Worm (Caenorhabditis elegans): ENCODE measurements around the gene acp-6.
A peak's percentile ranks its signal among the peaks of the same experiment; 100 is the strongest.

The acp-6 gene

DNA sequence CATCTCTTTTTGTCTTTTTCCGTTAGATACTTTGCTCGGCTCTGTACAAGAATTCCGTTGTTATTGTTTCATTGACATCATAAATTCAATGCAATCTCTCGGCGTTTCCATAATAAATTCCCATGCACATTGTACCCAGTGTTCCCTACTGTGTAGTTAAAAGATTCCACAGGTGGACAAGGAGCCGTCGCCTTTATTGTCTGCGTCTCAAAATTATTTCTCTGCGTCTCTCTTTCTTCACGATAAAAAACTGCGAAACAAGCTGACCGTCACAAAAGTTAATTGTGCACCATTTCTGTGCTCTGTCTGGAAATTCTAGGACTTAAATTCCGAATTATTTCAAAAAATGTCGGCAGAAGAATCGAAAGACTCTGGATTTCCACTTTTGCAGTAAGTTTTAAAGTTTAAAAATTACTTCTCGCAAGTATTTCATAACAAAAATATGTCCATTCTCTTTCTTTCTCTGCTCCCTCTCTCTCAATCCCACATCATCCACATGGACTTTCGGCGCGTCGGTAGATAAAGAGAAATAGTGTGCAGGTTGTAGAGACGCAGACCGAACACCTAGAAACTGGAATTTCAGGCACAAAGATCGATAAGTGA is 16.2 kb upstream of the acp-6 start (continued):
- TF ChIP-seq mes-2 (tag; optimal IDR thresholded peaks at IDR 0.05; ENCODE audit: poor library complexity, severe bottlenecking) (no peak), zfp-3 (GFP tag; conservative IDR thresholded peaks at IDR 0.05) (no peak), hlh-30 (tag; optimal IDR thresholded peaks at IDR 0.05; ENCODE audit: insufficient read depth) (peak; percentile 3)

DNA sequence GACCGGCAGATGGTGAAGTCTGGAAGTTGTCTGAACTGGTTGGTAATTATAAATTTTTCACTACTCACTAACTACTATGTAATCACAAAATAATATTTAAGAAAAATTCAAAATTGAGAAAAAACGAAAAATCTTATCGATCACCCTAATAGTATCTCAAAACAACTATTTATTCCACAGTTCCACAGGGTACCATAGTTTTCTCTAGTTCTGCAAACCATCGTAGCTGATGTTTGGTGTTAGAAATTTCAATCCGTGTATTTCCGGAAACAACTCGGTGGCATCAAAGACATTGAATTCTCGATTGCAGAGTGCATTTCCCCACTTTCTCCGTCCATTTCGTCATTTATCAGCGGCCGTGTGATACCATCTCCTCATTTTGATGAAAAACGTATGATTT is 15.7 kb upstream of the acp-6 start, which contains the start of gene Y73B6BL.31:
Y73B6BL.31 (plus strand) TSS at position 301 of the 400 bp plus-strand sequence.
- no peak for TF ChIP-seq ZK546.5 (tag; optimal IDR thresholded peaks at IDR 0.05)
- TF ChIP-seq mxl-2 (GFP tag; conservative IDR thresholded peaks at IDR 0.05), result no peak
- no peak for TF ChIP-seq F37D6.2 (tag; optimal IDR thresholded peaks at IDR 0.05)
- TF ChIP-seq snpc-1.2 (GFP tag; IDR thresholded peaks at IDR 0.05), result no peak
- no peak for TF ChIP-seq nhr-11 (tag; optimal IDR thresholded peaks at IDR 0.05)
- no peak for TF ChIP-seq skn-1 (tag; optimal IDR thresholded peaks at IDR 0.05)
- no peak for TF ChIP-seq nhr-77 (tag; optimal IDR thresholded peaks at IDR 0.05)
- no peak for TF ChIP-seq lin-29 (GFP tag; IDR thresholded peaks at IDR 0.05)
- no peak for TF ChIP-seq Y5F2A.4 (GFP tag; optimal IDR thresholded peaks at IDR 0.05)
- no peak for TF ChIP-seq nhr-76 (tag; optimal IDR thresholded peaks at IDR 0.05)
- no peak for TF ChIP-seq php-3 (GFP tag; IDR thresholded peaks at IDR 0.05)
- TF ChIP-seq zip-2 (tag; optimal IDR thresholded peaks at IDR 0.05), result no peak
- TF ChIP-seq ctbp-1 (GFP tag; IDR thresholded peaks at IDR 0.05), result no peak
- no peak for TF ChIP-seq saeg-2 (GFP tag; IDR thresholded peaks at IDR 0.05)

DNA sequence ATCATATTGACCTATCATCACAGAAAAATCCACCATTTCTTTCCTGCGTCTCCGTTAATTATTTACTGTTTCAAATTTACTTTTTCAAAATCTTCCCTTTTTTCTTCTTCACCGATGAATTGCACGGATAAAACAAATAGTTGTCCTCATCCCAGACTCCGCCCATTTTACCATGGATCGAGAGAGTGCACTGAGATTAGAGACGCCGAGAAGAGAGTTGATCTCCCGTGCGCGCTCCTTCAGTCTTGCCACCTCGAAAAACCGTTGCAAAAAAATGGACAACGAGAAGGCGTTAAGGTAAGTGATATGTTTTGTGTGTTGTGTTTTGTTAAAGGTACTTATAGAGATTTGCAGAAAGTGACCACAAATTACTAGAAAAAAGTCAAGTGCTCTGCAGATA is 12.1 kb upstream of the acp-6 start, which contains the start of gene dlc-5:
dlc-5 (plus strand) TSS at position 154 of the 400 bp plus-strand sequence.
- TF ChIP-seq ceh-28 (tag; optimal IDR thresholded peaks at IDR 0.05) (no peak), zfp-3 (GFP tag; conservative IDR thresholded peaks at IDR 0.05) (no peak), ama-1 (optimal IDR thresholded peaks at IDR 0.05) (no peak), mdl-1 (tag; optimal IDR thresholded peaks at IDR 0.05) (no peak), ceh-62 (tag; optimal IDR thresholded peaks at IDR 0.05) (no peak), aha-1 (tag) (peak; percentile 94), snpc-1.2 (GFP tag; IDR thresholded peaks at IDR 0.05) (no peak)

DNA sequence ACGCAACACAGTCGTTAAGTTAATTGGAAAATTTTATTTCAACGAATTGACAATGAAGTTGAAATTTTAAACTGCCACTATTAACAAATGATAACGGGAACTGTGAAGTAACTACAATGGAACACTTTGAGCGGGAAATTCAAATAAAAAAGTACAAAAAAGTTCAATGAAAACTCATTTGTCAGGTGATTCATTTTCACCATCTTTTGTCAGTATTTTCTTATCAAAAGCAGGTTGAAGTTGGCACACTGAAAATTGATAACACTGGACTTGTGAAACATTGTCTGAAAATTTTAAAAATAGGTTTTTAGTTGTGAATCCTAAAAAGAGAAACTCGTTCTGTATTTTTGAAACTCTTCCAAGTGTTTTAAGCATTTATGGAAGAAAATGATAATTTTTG is 7.5 kb upstream of the acp-6 start:
- peak; percentile 6 for TF ChIP-seq nhr-28 (tag; optimal IDR thresholded peaks at IDR 0.05)
- peak; percentile 48; the same call in 1 of the 2 replicates for TF ChIP-seq php-3 (GFP tag; IDR thresholded peaks at IDR 0.05)
- peak; percentile 77 for TF ChIP-seq pqm-1 (tag; optimal IDR thresholded peaks at IDR 0.05)
- no peak for TF ChIP-seq zip-11 (GFP tag; IDR thresholded peaks at IDR 0.05)
- TF ChIP-seq tra-1 (GFP tag; IDR thresholded peaks at IDR 0.05), result no peak
- TF ChIP-seq hlh-11 (tag; optimal IDR thresholded peaks at IDR 0.05), result peak; percentile 47
- no peak for TF ChIP-seq unc-39 (tag; optimal IDR thresholded peaks at IDR 0.05)
- no peak for TF ChIP-seq Y105C5A.15 (GFP tag; IDR thresholded peaks at IDR 0.05)
- TF ChIP-seq dmd-6 (GFP tag; IDR thresholded peaks at IDR 0.05), result peak; percentile 20; the same call in 1 of the 2 replicates
- no peak for TF ChIP-seq ztf-7 (tag; optimal IDR thresholded peaks at IDR 0.05)
- peak; percentile 65 for TF ChIP-seq dve-1 (tag; optimal IDR thresholded peaks at IDR 0.05; ENCODE audit: insufficient read depth)
- TF ChIP-seq daf-16 (GFP tag; optimal IDR thresholded peaks at IDR 0.05), result no peak
- TF ChIP-seq daf-16 (tag; optimal IDR thresholded peaks at IDR 0.05), result peak; percentile 53
- no peak for TF ChIP-seq fos-1 (tag; optimal IDR thresholded peaks at IDR 0.05)
- no peak for TF ChIP-seq T26A8.4 (GFP tag; IDR thresholded peaks at IDR 0.05)

DNA sequence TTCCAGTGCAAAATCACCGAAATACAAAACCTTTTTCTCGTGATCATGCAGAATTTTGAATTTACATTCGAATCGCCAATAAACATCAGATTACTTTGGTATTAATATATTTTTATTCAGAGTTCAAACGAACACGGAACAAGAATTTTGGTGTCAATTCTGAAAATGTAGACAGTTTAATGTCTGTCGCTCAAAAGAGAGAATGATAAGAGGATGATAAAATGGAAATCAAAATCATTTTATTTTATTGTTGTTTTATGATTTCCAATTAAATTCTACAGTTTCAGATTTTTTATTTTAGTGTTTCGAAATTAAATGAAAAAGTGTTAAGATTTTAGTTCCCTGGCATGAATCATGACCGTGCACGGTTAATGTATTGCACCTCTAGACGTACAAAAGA is 6.4 kb upstream of the acp-6 start:
- TF ChIP-seq dmd-8 (GFP tag; IDR thresholded peaks at IDR 0.05), result no peak
- no peak for TF ChIP-seq nhr-102 (tag; optimal IDR thresholded peaks at IDR 0.05)
- TF ChIP-seq dmd-6 (GFP tag; IDR thresholded peaks at IDR 0.05), result peak; percentile 68
- peak; percentile 74 for TF ChIP-seq dve-1 (tag; optimal IDR thresholded peaks at IDR 0.05; ENCODE audit: insufficient read depth)
- no peak for TF ChIP-seq ces-1 (GFP tag; optimal IDR thresholded peaks at IDR 0.05)
- no peak for TF ChIP-seq ceh-44 (GFP tag; IDR thresholded peaks at IDR 0.05)
- no peak for TF ChIP-seq mdl-1 (tag; optimal IDR thresholded peaks at IDR 0.05)
- peak; percentile 98 for TF ChIP-seq php-3 (GFP tag; IDR thresholded peaks at IDR 0.05)
- TF ChIP-seq lin-15B (tag; optimal IDR thresholded peaks at IDR 0.05), result no peak
- TF ChIP-seq T26A8.4 (GFP tag; IDR thresholded peaks at IDR 0.05), result no peak
- no peak for TF ChIP-seq spr-3 (GFP tag; optimal IDR thresholded peaks at IDR 0.05)
- TF ChIP-seq daf-16 (GFP tag; optimal IDR thresholded peaks at IDR 0.05), result no peak
- TF ChIP-seq daf-16 (tag; optimal IDR thresholded peaks at IDR 0.05), result peak; percentile 57
- TF ChIP-seq pqm-1 (tag; optimal IDR thresholded peaks at IDR 0.05), result peak; percentile 39
- peak; percentile 15 for TF ChIP-seq hlh-11 (tag; optimal IDR thresholded peaks at IDR 0.05)
